Fruit fly (Drosophila melanogaster) Kc167 (cell line): ENCODE measurements around the gene dmt.

Source experiments
- Myc ChIP-seq: fragments of >200 bp; optimal IDR thresholded peaks from 2 replicates; lab custom pipeline; 2017; ENCODE audit warnings: missing external identifiers
- Sin3A ChIP-seq: fragments of >200 bp; optimal IDR thresholded peaks from 2 replicates; lab custom pipeline; 2018; ENCODE audit warnings: missing external identifiers
- h ChIP-seq: fragments of >200 bp; optimal IDR thresholded peaks from 3 replicates; lab custom pipeline; 2018; ENCODE audit warnings: missing external identifiers
- psq ChIP-seq: fragments of >200 bp; optimal IDR thresholded peaks from 2 replicates; lab custom pipeline; 2017; ENCODE audit warnings: missing external identifiers
- ttk ChIP-seq: sonication (Bioruptor generic); optimal IDR thresholded peaks from 2 replicates; lab custom pipeline; 2017; ENCODE audit warnings: missing external identifiers

DNA sequence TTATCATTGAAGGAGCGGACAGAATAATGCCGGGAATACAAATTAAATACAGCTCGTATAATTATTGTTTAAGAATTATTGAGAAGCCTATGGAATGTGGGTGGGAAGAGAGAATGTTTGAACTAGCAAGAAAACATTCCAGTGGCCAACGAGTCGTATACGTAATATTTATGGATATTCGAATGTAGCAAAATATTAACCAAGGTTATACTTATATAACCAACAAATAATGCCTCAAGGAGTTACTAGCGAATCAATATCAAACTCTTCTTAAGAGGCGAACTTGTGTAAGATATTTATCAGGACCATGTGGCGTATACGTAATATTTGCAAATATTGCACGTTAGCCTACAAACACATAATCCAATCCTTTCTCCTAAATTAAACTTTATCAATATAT, 45.5 kb upstream of the dmt start:
- TF ChIP-seq Myc = no peak
- TF ChIP-seq h (lab: Kevin White, UChicago) = no peak
- TF ChIP-seq ttk = no peak
- no peak for TF ChIP-seq psq (lab: Kevin White, UChicago)
- no peak for TF ChIP-seq Sin3A (lab: Kevin White, UChicago)
